Worm (Caenorhabditis elegans) whole organism, L4 larva: Measurements from ENCODE around the gene nhr-96.

ENCODE experiments used
- F49E8.2 ChIP-seq: sonication (generic microtip); optimal IDR thresholded peaks from 2 replicates; lab custom pipeline; 2016; ENCODE audit warnings: missing compliant biosample characterization, mild to moderate bottlenecking, missing genetic modification characterization, borderline replicate concordance
- ama-1 ChIP-seq: fragments of 150-350 bp; optimal IDR thresholded peaks from 2 replicates; lab custom pipeline; 2014; ENCODE audit warnings: inconsistent platforms, mixed read lengths
- dve-1 ChIP-seq: sonication (generic microtip); optimal IDR thresholded peaks from 2 replicates; lab custom pipeline; 2017; ENCODE audit warnings: antibody characterized with exemption, mild to moderate bottlenecking, missing genetic modification characterization, missing compliant biosample characterization; ENCODE audit not compliant: insufficient read depth
- fkh-10 ChIP-seq: fragments of 150-350 bp; optimal IDR thresholded peaks from 2 replicates; lab custom pipeline; 2014; ENCODE audit warnings: missing biosample characterization, missing genetic modification reagents, missing genetic modification characterization
- jun-1 ChIP-seq: fragments of 150-350 bp; optimal IDR thresholded peaks from 2 replicates; lab custom pipeline; 2014; ENCODE audit warnings: missing biosample characterization, missing genetic modification reagents, missing genetic modification characterization
- lin-1 ChIP-seq: fragments of 200-800 bp; sonication (Bioruptor generic); IDR thresholded peaks from 2 replicates; pipeline ENCODE4 v1.3.6; 2022; ENCODE audit warnings: missing genetic modification reagents, missing genetic modification characterization, missing compliant biosample characterization
- mep-1 ChIP-seq: fragments of 150-350 bp; sonication (generic microtip); optimal IDR thresholded peaks from 3 replicates; lab custom pipeline; 2014; ENCODE audit warnings: missing biosample characterization, missing genetic modification characterization
- zip-2 ChIP-seq: fragments of 150-350 bp; optimal IDR thresholded peaks from 2 replicates; lab custom pipeline; 2014; ENCODE audit warnings: missing biosample characterization, missing genetic modification characterization

DNA sequence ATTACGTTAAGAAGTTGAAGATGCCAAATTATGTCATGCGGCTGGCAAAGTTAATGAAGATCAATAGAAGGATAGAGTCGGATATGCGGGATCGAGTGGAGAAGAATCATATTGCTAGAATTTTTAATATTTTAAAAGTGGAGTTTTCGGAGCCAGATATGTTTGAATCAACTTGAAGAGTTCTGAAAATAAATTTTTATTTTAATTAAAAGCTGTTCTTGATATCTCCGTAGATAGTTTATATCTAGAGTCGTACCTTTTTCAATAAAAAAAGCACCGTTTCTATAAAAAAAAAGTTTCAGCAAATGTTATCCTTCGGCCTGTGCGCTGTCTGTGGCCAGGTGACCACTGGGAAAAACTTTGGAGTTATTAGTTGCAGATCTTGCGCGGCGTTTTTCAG lies at the start of gene nhr-96:
- TF ChIP-seq mep-1 (tag; lab: Kevin White, UChicago) (no peak), dve-1 (tag; lab: Kevin White, UChicago) (no peak), F49E8.2 (tag; lab: Kevin White, UChicago) (no peak), lin-1 (GFP tag; lab: Robert Waterston, UW) (no peak), zip-2 (no peak), jun-1 (tag; lab: Kevin White, UChicago) (no peak), fkh-10 (GFP tag; lab: Kevin White, UChicago) (no peak), ama-1 (lab: Kevin White, UChicago) (no peak)
